Worm (Caenorhabditis elegans): Measurements from ENCODE around the gene Y53C12A.3.
A peak's percentile ranks its signal among the peaks of the same experiment; 100 is the strongest.

Y53C12A.3 gene

ce11 chrII:9656210-9656755, 49.8 kb downstream of the Y53C12A.3 start, which contains the start of gene gstk-1 (continued):
- no peak for TF ChIP-seq daf-16 (GFP tag; optimal IDR thresholded peaks at IDR 0.05)
- TF ChIP-seq daf-16 (tag; optimal IDR thresholded peaks at IDR 0.05), result peak; percentile 65
- peak; percentile 90 for TF ChIP-seq dmd-6 (GFP tag; IDR thresholded peaks at IDR 0.05)
- TF ChIP-seq hlh-11 (tag; optimal IDR thresholded peaks at IDR 0.05), result peak; percentile 68
- TF ChIP-seq ztf-11 (tag; optimal IDR thresholded peaks at IDR 0.05), result no peak
- TF ChIP-seq snpc-1.2 (GFP tag; IDR thresholded peaks at IDR 0.05), result no peak
- TF ChIP-seq sdz-12 (GFP tag; optimal IDR thresholded peaks at IDR 0.05), result no peak
- TF ChIP-seq duxl-1 (tag; optimal IDR thresholded peaks at IDR 0.05; ENCODE audit: poor library complexity), result no peak
- TF ChIP-seq lir-3 (tag; optimal IDR thresholded peaks at IDR 0.05), result no peak
- TF ChIP-seq egl-27 (tag; optimal IDR thresholded peaks at IDR 0.05), result no peak
- no peak for TF ChIP-seq aly-2 (tag; optimal IDR thresholded peaks at IDR 0.05)
- no peak for TF ChIP-seq ama-1 (optimal IDR thresholded peaks at IDR 0.05)
- TF ChIP-seq dpl-1 (GFP tag; optimal IDR thresholded peaks at IDR 0.05), result no peak
- no peak for TF ChIP-seq dmd-9 (GFP tag; IDR thresholded peaks at IDR 0.05)
- no peak for TF ChIP-seq ceh-82 (tag; optimal IDR thresholded peaks at IDR 0.05)
- TF ChIP-seq ctbp-1 (GFP tag; IDR thresholded peaks at IDR 0.05), result no peak
- TF ChIP-seq dmd-8 (GFP tag; IDR thresholded peaks at IDR 0.05), result 0 out of 2 replicates have a peak, but pooled peaks have one; percentile 25
- peak; percentile 84 for TF ChIP-seq lin-13 (GFP tag; optimal IDR thresholded peaks at IDR 0.05)
- peak; percentile 62 for TF ChIP-seq nhr-28 (tag; optimal IDR thresholded peaks at IDR 0.05)
- TF ChIP-seq spr-3 (GFP tag; optimal IDR thresholded peaks at IDR 0.05), result no peak
- no peak for TF ChIP-seq ceh-32 (tag; optimal IDR thresholded peaks at IDR 0.05; ENCODE audit: poor library complexity)

- TF ChIP-seq hlh-30 (tag; optimal IDR thresholded peaks at IDR 0.05; ENCODE audit: insufficient read depth) (peak; percentile 56), F26F4.8 (GFP tag; conservative IDR thresholded peaks at IDR 0.05) (no peak), pqm-1 (tag; optimal IDR thresholded peaks at IDR 0.05) (peak; percentile 47), pha-4 (GFP tag; IDR thresholded peaks at IDR 0.05) (no peak), pha-4 (tag; optimal IDR thresholded peaks at IDR 0.05) (no peak), nhr-28 (tag; optimal IDR thresholded peaks at IDR 0.05) (peak; percentile 27), snpc-4 (tag; optimal IDR thresholded peaks at IDR 0.05) (no peak), D1046.2 (GFP tag; IDR thresholded peaks at IDR 0.05) (no peak), ama-1 (optimal IDR thresholded peaks at IDR 0.05) (no peak), rbr-2 (tag; optimal IDR thresholded peaks at IDR 0.05) (no peak), php-3 (GFP tag; IDR thresholded peaks at IDR 0.05) (peak; percentile 69)
Measured at ce11 chrII:9655530-9656139, 50.4 kb downstream of the Y53C12A.3 start, which contains the start of gene ZK1307.1. ZK1307.1 (minus strand) TSS chrII:9655580.
